Fruit fly (Drosophila melanogaster) whole organism, prepupa: Measurements from ENCODE around the gene CarT.

Source experiments
- Blimp-1 ChIP-seq: fragments of 200-800 bp; sonication (Bioruptor generic); optimal IDR thresholded peaks from 3 replicates; lab custom pipeline; 2017; ENCODE audit warnings: missing biosample characterization, missing genetic modification characterization, mild to moderate bottlenecking, moderate library complexity, missing genetic modification reagents
- CG10631 ChIP-seq: fragments of 200-800 bp; sonication (Bioruptor generic); optimal IDR thresholded peaks from 2 replicates; lab custom pipeline; 2016; ENCODE audit warnings: missing biosample characterization, missing genetic modification characterization
- CG11294 ChIP-seq: fragments of 200-800 bp; sonication (Bioruptor generic); IDR thresholded peaks from 2 replicates; pipeline ENCODE4 v1.3.6; 2022; ENCODE audit warnings: missing biosample characterization, missing genetic modification characterization
- CG11762 ChIP-seq: fragments of 200-800 bp; sonication (Bioruptor generic); optimal IDR thresholded peaks from 3 replicates; lab custom pipeline; 2016; ENCODE audit warnings: missing biosample characterization, missing genetic modification characterization; ENCODE audit not compliant: insufficient read depth
- CG11902 ChIP-seq: fragments of 200-800 bp; sonication (Bioruptor generic); optimal IDR thresholded peaks from 3 replicates; lab custom pipeline; 2016; ENCODE audit warnings: missing biosample characterization, missing genetic modification characterization
- CG15336 ChIP-seq: fragments of 200-800 bp; sonication (Bioruptor generic); IDR thresholded peaks from 2 replicates; pipeline ENCODE4 v1.3.6; 2022; ENCODE audit warnings: missing biosample characterization, missing genetic modification characterization
- CG1621 ChIP-seq: fragments of 200-800 bp; sonication (Bioruptor generic); optimal IDR thresholded peaks from 3 replicates; lab custom pipeline; 2018; ENCODE audit warnings: missing biosample characterization, mild to moderate bottlenecking, missing genetic modification characterization
- CG3032 ChIP-seq: fragments of 200-800 bp; optimal IDR thresholded peaks from 2 replicates; lab custom pipeline; 2019; ENCODE audit warnings: missing biosample characterization, mild to moderate bottlenecking, missing genetic modification characterization, moderate library complexity
- CG32006 ChIP-seq: fragments of 200-800 bp; sonication (Bioruptor generic); optimal IDR thresholded peaks from 3 replicates; lab custom pipeline; 2017; ENCODE audit warnings: missing biosample characterization, mild to moderate bottlenecking, missing genetic modification characterization
- CG34406 ChIP-seq: fragments of 200-800 bp; sonication (Bioruptor generic); optimal IDR thresholded peaks from 3 replicates; lab custom pipeline; 2016; ENCODE audit warnings: missing biosample characterization, missing genetic modification characterization
- CG3919 ChIP-seq: fragments of 200-800 bp; sonication (Bioruptor generic); optimal IDR thresholded peaks from 3 replicates; lab custom pipeline; 2016; ENCODE audit warnings: missing biosample characterization, missing genetic modification characterization
- CG4318 ChIP-seq: fragments of 200-800 bp; sonication (Bioruptor generic); optimal IDR thresholded peaks from 3 replicates; lab custom pipeline; 2017; ENCODE audit warnings: missing biosample characterization, mild to moderate bottlenecking, missing genetic modification characterization
- CG6163 ChIP-seq: fragments of 200-800 bp; sonication (Bioruptor generic); IDR thresholded peaks from 3 replicates; pipeline ENCODE4 v1.3.6; 2022; ENCODE audit warnings: missing biosample characterization, missing genetic modification characterization
- CG6792 ChIP-seq: fragments of 200-800 bp; sonication (Bioruptor generic); optimal IDR thresholded peaks from 3 replicates; lab custom pipeline; 2016; ENCODE audit warnings: missing biosample characterization, missing genetic modification characterization
- CG6808 ChIP-seq: fragments of 200-800 bp; sonication (Bioruptor generic); optimal IDR thresholded peaks from 3 replicates; lab custom pipeline; 2017; ENCODE audit warnings: missing biosample characterization, missing genetic modification characterization, mild to moderate bottlenecking, moderate library complexity, missing genetic modification reagents
- CG6854 ChIP-seq: fragments of 200-800 bp; sonication (Bioruptor generic); optimal IDR thresholded peaks from 2 replicates; lab custom pipeline; 2017; ENCODE audit warnings: missing biosample characterization, mild to moderate bottlenecking, missing genetic modification characterization
- CG7368 ChIP-seq: fragments of 200-800 bp; sonication (Bioruptor generic); optimal IDR thresholded peaks from 3 replicates; lab custom pipeline; 2016; ENCODE audit warnings: missing biosample characterization, missing genetic modification characterization
- CG9139 ChIP-seq: fragments of 200-800 bp; sonication (Bioruptor generic); optimal IDR thresholded peaks from 3 replicates; lab custom pipeline; 2017; ENCODE audit warnings: missing biosample characterization, mild to moderate bottlenecking, missing genetic modification characterization
- Eip75B ChIP-seq: fragments of 200-800 bp; sonication (Bioruptor generic); optimal IDR thresholded peaks from 3 replicates; lab custom pipeline; 2016; ENCODE audit warnings: missing biosample characterization, missing genetic modification characterization
- Eip93F ChIP-seq: fragments of 200-800 bp; sonication (Bioruptor generic); optimal IDR thresholded peaks from 2 replicates; lab custom pipeline; 2016; ENCODE audit warnings: missing biosample characterization, mild to moderate bottlenecking, missing genetic modification characterization
- Ets21C ChIP-seq: fragments of 200-800 bp; sonication (Bioruptor generic); optimal IDR thresholded peaks from 3 replicates; lab custom pipeline; 2016; ENCODE audit warnings: missing biosample characterization, missing genetic modification characterization
- Gug ChIP-seq: fragments of 200-800 bp; sonication (Bioruptor generic); IDR thresholded peaks from 2 replicates; pipeline ENCODE4 v1.3.6; 2022; ENCODE audit warnings: missing biosample characterization, missing genetic modification characterization
- Hr38 ChIP-seq: sonication (Bioruptor generic); optimal IDR thresholded peaks from 2 replicates; lab custom pipeline; 2016; ENCODE audit warnings: missing biosample characterization, missing genetic modification characterization
- Hr4 ChIP-seq: fragments of 200-800 bp; sonication (Bioruptor generic); optimal IDR thresholded peaks from 3 replicates; lab custom pipeline; 2016; ENCODE audit warnings: missing biosample characterization, missing genetic modification characterization
- Met ChIP-seq: fragments of 200-800 bp; sonication (Bioruptor generic); optimal IDR thresholded peaks from 3 replicates; lab custom pipeline; 2016; ENCODE audit warnings: missing biosample characterization, missing genetic modification characterization
- OdsH ChIP-seq: fragments of 200-800 bp; sonication (Bioruptor generic); optimal IDR thresholded peaks from 3 replicates; lab custom pipeline; 2016; ENCODE audit warnings: missing biosample characterization, missing genetic modification characterization
- Sox102F ChIP-seq: fragments of 200-800 bp; sonication (Bioruptor generic); optimal IDR thresholded peaks from 2 replicates; lab custom pipeline; 2016; ENCODE audit warnings: missing biosample characterization, mild to moderate bottlenecking, missing genetic modification characterization
- acj6 ChIP-seq: fragments of 200-800 bp; sonication (Bioruptor generic); optimal IDR thresholded peaks from 3 replicates; lab custom pipeline; 2016; ENCODE audit warnings: missing biosample characterization, missing genetic modification characterization
- cyc ChIP-seq: fragments of 200-800 bp; sonication (Bioruptor generic); optimal IDR thresholded peaks from 3 replicates; lab custom pipeline; 2016; ENCODE audit warnings: missing biosample characterization, missing genetic modification characterization
- dac ChIP-seq: fragments of 200-800 bp; sonication (Bioruptor generic); optimal IDR thresholded peaks from 2 replicates; lab custom pipeline; 2017; ENCODE audit warnings: missing biosample characterization, mild to moderate bottlenecking, missing genetic modification characterization
- eg ChIP-seq: fragments of 200-800 bp; sonication (Bioruptor generic); IDR thresholded peaks from 3 replicates; pipeline ENCODE4 v1.3.6; 2022; ENCODE audit warnings: missing biosample characterization, missing genetic modification characterization
- esn ChIP-seq: fragments of 200-800 bp; sonication (Bioruptor generic); optimal IDR thresholded peaks from 2 replicates; lab custom pipeline; 2016; ENCODE audit warnings: missing biosample characterization, mild to moderate bottlenecking, missing genetic modification characterization, moderate library complexity
- fd59A ChIP-seq: fragments of 200-800 bp; sonication (Bioruptor generic); optimal IDR thresholded peaks from 2 replicates; lab custom pipeline; 2017; ENCODE audit warnings: missing biosample characterization, mild to moderate bottlenecking, missing genetic modification characterization, missing genetic modification reagents
- fd85E ChIP-seq: fragments of 200-800 bp; sonication (Bioruptor generic); optimal IDR thresholded peaks from 3 replicates; lab custom pipeline; 2016; ENCODE audit warnings: missing biosample characterization, missing genetic modification characterization
- fkh ChIP-seq: fragments of 200-800 bp; sonication (Bioruptor generic); optimal IDR thresholded peaks from 3 replicates; lab custom pipeline; 2017; ENCODE audit warnings: missing biosample characterization, mild to moderate bottlenecking, missing genetic modification characterization, moderate library complexity
- pdm3 ChIP-seq: fragments of 200-800 bp; sonication (Bioruptor generic); optimal IDR thresholded peaks from 3 replicates; lab custom pipeline; 2016; ENCODE audit warnings: missing biosample characterization, missing genetic modification characterization
- spab ChIP-seq: fragments of 200-800 bp; sonication (Bioruptor generic); optimal IDR thresholded peaks from 2 replicates; lab custom pipeline; 2017; ENCODE audit warnings: missing biosample characterization, mild to moderate bottlenecking, missing genetic modification characterization, missing genetic modification reagents
- ss ChIP-seq, 2 experiments: fragments of 200-800 bp; sonication (Bioruptor generic); optimal IDR thresholded peaks; 2 replicates in 1 of 2; 3 replicates in 1 of 2; lab custom pipeline; 2017 to 2018; ENCODE audit warnings: mild to moderate bottlenecking in 2 of 2, missing biosample characterization in 2 of 2, missing genetic modification characterization in 2 of 2, moderate library complexity in 1 of 2
- svp ChIP-seq: fragments of 200-800 bp; sonication (Bioruptor generic); peaks from one replicate; lab custom pipeline; 2016; ENCODE audit warnings: missing biosample characterization, missing genetic modification characterization
- topi ChIP-seq: fragments of 200-800 bp; sonication (Bioruptor generic); optimal IDR thresholded peaks from 3 replicates; lab custom pipeline; 2016; ENCODE audit warnings: missing biosample characterization, missing genetic modification characterization
- vri ChIP-seq: fragments of 200-800 bp; sonication (Bioruptor generic); optimal IDR thresholded peaks from 3 replicates; lab custom pipeline; 2016; ENCODE audit warnings: missing biosample characterization, mild to moderate bottlenecking, missing genetic modification characterization

CarT gene

dm6 chr2L:20761951-20762538 lies 32.0 kb upstream of the CarT start (continued):
- peak; percentile 83 for TF ChIP-seq CG3919 (GFP tag; lab: Kevin White, UChicago)
- peak; percentile 54 for TF ChIP-seq fd59A (GFP tag; lab: Kevin White, UChicago)
- TF ChIP-seq CG7368 (GFP tag; lab: Kevin White, UChicago) = peak; percentile 74
- peak; percentile 86 for TF ChIP-seq esn
- TF ChIP-seq dac = peak; percentile 0
- TF ChIP-seq ss (GFP tag; optimal IDR thresholded peaks at IDR 0.05; lab: Kevin White, UChicago) = peak; percentile 58 to 74
- peak; percentile 29 for TF ChIP-seq CG4318
- TF ChIP-seq Hr38 = no peak
- peak; percentile 74 for TF ChIP-seq pdm3 (GFP tag; lab: Kevin White, UChicago)
- TF ChIP-seq CG1621 = peak; percentile 40
- TF ChIP-seq CG11294 = peak; percentile 76
- peak; percentile 76 for TF ChIP-seq CG10631 (GFP tag; lab: Kevin White, UChicago)
- peak; percentile 74 for TF ChIP-seq CG3032 (tag; lab: Kevin White, UChicago)
- TF ChIP-seq spab (GFP tag; lab: Kevin White, UChicago) = peak; percentile 66
- peak; percentile 77 for TF ChIP-seq Sox102F (GFP tag; lab: Kevin White, UChicago)
- TF ChIP-seq acj6 (GFP tag; lab: Kevin White, UChicago) = peak; percentile 85
- TF ChIP-seq CG6163 (GFP tag; lab: Robert Waterston, UW) = peak; percentile 86
- TF ChIP-seq CG6808 (GFP tag; lab: Kevin White, UChicago) = peak; percentile 60
- TF ChIP-seq cyc (GFP tag; lab: Kevin White, UChicago) = peak; percentile 77
- peak; percentile 55 for TF ChIP-seq Eip93F (GFP tag; lab: Kevin White, UChicago)
- TF ChIP-seq Met (GFP tag; lab: Kevin White, UChicago) = peak; percentile 83
- peak; percentile 57 for TF ChIP-seq Eip75B (GFP tag; lab: Kevin White, UChicago)
- peak; percentile 41 for TF ChIP-seq Ets21C (GFP tag; lab: Kevin White, UChicago)
- TF ChIP-seq CG6854 (GFP tag; lab: Kevin White, UChicago) = peak; percentile 60
- TF ChIP-seq OdsH (GFP tag; lab: Kevin White, UChicago) = peak; percentile 80
- peak; percentile 84 for TF ChIP-seq CG15336 (GFP tag; lab: Robert Waterston, UW)
- TF ChIP-seq CG9139 (GFP tag; lab: Kevin White, UChicago) = peak; percentile 68
- peak; percentile 75 for TF ChIP-seq CG32006
- peak; percentile 84 for TF ChIP-seq Gug (GFP tag; lab: Robert Waterston, UW)
- TF ChIP-seq CG6792 (GFP tag; lab: Kevin White, UChicago) = peak; percentile 78
- TF ChIP-seq fkh (GFP tag; lab: Kevin White, UChicago) = no peak
- peak; percentile 86 for TF ChIP-seq eg
- TF ChIP-seq CG11902 (GFP tag; lab: Kevin White, UChicago) = peak; percentile 73
- peak; percentile 86 for TF ChIP-seq CG34406 (GFP tag; lab: Kevin White, UChicago)
- peak; percentile 30 for TF ChIP-seq fd85E (GFP tag; lab: Kevin White, UChicago)

- TF ChIP-seq CG6854 (GFP tag; lab: Kevin White, UChicago) (no peak), Hr4 (GFP tag; lab: Kevin White, UChicago) (no peak), topi (no peak), Eip93F (GFP tag; lab: Kevin White, UChicago) (peak; percentile 17), Blimp-1 (no peak), CG6163 (GFP tag; lab: Robert Waterston, UW) (no peak), svp (GFP tag; lab: Kevin White, UChicago) (peak; percentile 64), vri (GFP tag; lab: Kevin White, UChicago) (peak; percentile 65), CG11762 (no peak)
- TF ChIP-seq, all 60 proteins: peak for 3
Measured at dm6 chr2L:20760956-20761355, 30.9 kb upstream of the CarT start.
